Fruit fly (Drosophila melanogaster) whole organism, embryonic: Measurements from ENCODE around the gene CG1983.

Experiments
- Atf6 ChIP-seq: fragments of 200-800 bp; sonication (Bioruptor generic); IDR thresholded peaks from 2 replicates; pipeline ENCODE4 v1.3.6; 2022; ENCODE audit warnings: missing biosample characterization, missing genetic modification characterization
- Bteb2 ChIP-seq: fragments of 200-800 bp; sonication (Bioruptor generic); optimal IDR thresholded peaks from 2 replicates; lab custom pipeline; 2016; ENCODE audit warnings: missing biosample characterization, missing genetic modification characterization
- C15 ChIP-seq: fragments of 200-800 bp; sonication (Bioruptor generic); IDR thresholded peaks from 3 replicates; pipeline ENCODE4 v1.3.6; 2022; ENCODE audit warnings: missing biosample characterization, missing genetic modification characterization
- CG10959 ChIP-seq: fragments of 200-800 bp; sonication (Bioruptor generic); IDR thresholded peaks from 2 replicates; pipeline ENCODE4 v1.3.6; 2022; ENCODE audit warnings: missing biosample characterization, missing genetic modification characterization
- CG13424 ChIP-seq: fragments of 200-800 bp; sonication (Bioruptor generic); optimal IDR thresholded peaks from 2 replicates; lab custom pipeline; 2019; ENCODE audit warnings: missing biosample characterization, mild to moderate bottlenecking, missing genetic modification characterization, moderate library complexity
- CG14441 ChIP-seq: fragments of 200-800 bp; sonication (Bioruptor generic); IDR thresholded peaks from 2 replicates; pipeline ENCODE4 v1.3.6; 2022; ENCODE audit warnings: missing biosample characterization, missing genetic modification characterization
- CG14667 ChIP-seq: fragments of 200-800 bp; sonication (Bioruptor generic); IDR thresholded peaks from 2 replicates; pipeline ENCODE4 v1.3.6; 2022; ENCODE audit warnings: missing biosample characterization, missing genetic modification characterization
- CG15269 ChIP-seq: fragments of 200-800 bp; sonication (Bioruptor generic); optimal IDR thresholded peaks from 2 replicates; lab custom pipeline; 2018; ENCODE audit warnings: missing biosample characterization, mild to moderate bottlenecking, missing genetic modification characterization, moderate library complexity
- CG2199 ChIP-seq: fragments of 200-800 bp; sonication (Bioruptor generic); IDR thresholded peaks from 3 replicates; pipeline ENCODE4 v1.3.6; 2022; ENCODE audit warnings: missing biosample characterization, missing genetic modification characterization
- CG3065 ChIP-seq: fragments of 200-800 bp; sonication (Bioruptor generic); optimal IDR thresholded peaks from 2 replicates; lab custom pipeline; 2016; ENCODE audit warnings: missing biosample characterization, missing genetic modification characterization
- CG34376 ChIP-seq: fragments of 200-800 bp; sonication (Bioruptor generic); optimal IDR thresholded peaks from 2 replicates; lab custom pipeline; 2018; ENCODE audit warnings: missing biosample characterization, mild to moderate bottlenecking, missing genetic modification characterization
- CG4328 ChIP-seq: fragments of 200-800 bp; sonication (Bioruptor generic); optimal IDR thresholded peaks from 3 replicates; lab custom pipeline; 2017; ENCODE audit warnings: missing biosample characterization, missing genetic modification reagents, missing genetic modification characterization
- CG4360 ChIP-seq: fragments of 200-800 bp; sonication (Bioruptor generic); IDR thresholded peaks from 2 replicates; pipeline ENCODE4 v1.3.6; 2022; ENCODE audit warnings: missing biosample characterization, missing genetic modification characterization
- CG5180 ChIP-seq: fragments of 200-800 bp; sonication (Bioruptor generic); optimal IDR thresholded peaks from 3 replicates; lab custom pipeline; 2017; ENCODE audit warnings: missing biosample characterization, missing genetic modification characterization, mild to moderate bottlenecking, moderate library complexity, missing genetic modification reagents
- CG5953 ChIP-seq: fragments of 200-800 bp; sonication (Bioruptor generic); IDR thresholded peaks from 2 replicates; pipeline ENCODE4 v1.3.6; 2022; ENCODE audit warnings: missing biosample characterization, missing genetic modification characterization
- CG7357 ChIP-seq: fragments of 200-800 bp; sonication (Bioruptor generic); IDR thresholded peaks from 3 replicates; pipeline ENCODE4 v1.3.6; 2022; ENCODE audit warnings: missing biosample characterization, missing genetic modification characterization
- D ChIP-seq, 2 experiments: fragments of 200-800 bp in 1 of 2; fragments of >200 bp in 1 of 2; sonication (Bioruptor generic) in 1 of 2; optimal IDR thresholded peaks; 2 replicates in 1 of 2; 3 replicates in 1 of 2; lab custom pipeline; 2017; ENCODE audit warnings: mild to moderate bottlenecking in 1 of 2, missing biosample characterization in 1 of 2, missing genetic modification characterization in 1 of 2, missing genetic modification reagents in 1 of 2
- D19A ChIP-seq: fragments of 200-800 bp; optimal IDR thresholded peaks from 3 replicates; lab custom pipeline; 2019; ENCODE audit warnings: missing biosample characterization, mild to moderate bottlenecking, missing genetic modification characterization, moderate library complexity
- Elba2 ChIP-seq: fragments of 200-800 bp; sonication (Bioruptor generic); optimal IDR thresholded peaks from 3 replicates; lab custom pipeline; 2016; ENCODE audit warnings: missing biosample characterization, missing genetic modification characterization
- GATAe ChIP-seq: fragments of 200-800 bp; sonication (Bioruptor generic); conservative IDR thresholded peaks from 2 replicates; pipeline ENCODE4 v1.3.6; 2022; ENCODE audit warnings: missing biosample characterization, missing genetic modification characterization
- HLH4C ChIP-seq: fragments of 200-800 bp; sonication (Bioruptor generic); IDR thresholded peaks from 3 replicates; pipeline ENCODE4 v1.3.6; 2022; ENCODE audit warnings: missing biosample characterization, missing genetic modification characterization; ENCODE audit not compliant: partially characterized antibody
- HmgZ ChIP-seq: fragments of 200-800 bp; sonication (Bioruptor generic); optimal IDR thresholded peaks from 2 replicates; lab custom pipeline; 2018; ENCODE audit warnings: missing biosample characterization, mild to moderate bottlenecking, missing genetic modification characterization
- Med ChIP-seq: fragments of 200-800 bp; sonication (Bioruptor generic); peaks from one replicate; lab custom pipeline; 2016; ENCODE audit warnings: missing biosample characterization, missing genetic modification characterization, mild to moderate bottlenecking, inconsistent platforms, moderate library complexity
- Oli ChIP-seq: fragments of 200-800 bp; sonication (Bioruptor generic); optimal IDR thresholded peaks from 2 replicates; lab custom pipeline; 2018; ENCODE audit warnings: missing biosample characterization, mild to moderate bottlenecking, missing genetic modification characterization, moderate library complexity
- Pdp1 ChIP-seq, 2 experiments: fragments of 200-800 bp; sonication (Bioruptor generic); optimal IDR thresholded peaks; 3 replicates each; lab custom pipeline; 2016; ENCODE audit warnings: missing biosample characterization in 2 of 2, missing genetic modification characterization in 2 of 2, mild to moderate bottlenecking in 1 of 2, moderate library complexity in 1 of 2
- Poxn ChIP-seq: fragments of 200-800 bp; sonication (Bioruptor generic); IDR thresholded peaks from 2 replicates; pipeline ENCODE4 v1.3.6; 2022; ENCODE audit warnings: missing biosample characterization, missing genetic modification characterization
- Sry-β ChIP-seq: fragments of 200-800 bp; sonication (Bioruptor generic); optimal IDR thresholded peaks from 2 replicates; lab custom pipeline; 2018; ENCODE audit warnings: missing biosample characterization, mild to moderate bottlenecking, missing genetic modification characterization, moderate library complexity
- Tbp ChIP-seq: fragments of >200 bp; optimal IDR thresholded peaks from 2 replicates; lab custom pipeline; 2018; ENCODE audit warnings: missing biosample characterization, missing genetic modification characterization
- Trl ChIP-seq, 3 experiments: fragments of >200 bp in 2 of 3; fragments of 200-800 bp in 1 of 3; sonication (Bioruptor generic) in 1 of 3; optimal IDR thresholded peaks; 2 replicates in 1 of 3; 3 replicates in 2 of 3; lab custom pipeline; 2016 to 2017; ENCODE audit warnings: missing biosample characterization in 1 of 3, missing genetic modification characterization in 1 of 3
- ab ChIP-seq: fragments of 200-800 bp; sonication (Bioruptor generic); optimal IDR thresholded peaks from 2 replicates; lab custom pipeline; 2016; ENCODE audit warnings: missing biosample characterization, missing genetic modification characterization
- al ChIP-seq: fragments of 200-800 bp; sonication (Bioruptor generic); IDR thresholded peaks from 2 replicates; pipeline ENCODE4 v1.3.6; 2022; ENCODE audit warnings: missing biosample characterization, missing genetic modification characterization
- bcd ChIP-seq: fragments of 200-800 bp; sonication (Bioruptor generic); optimal IDR thresholded peaks from 2 replicates; lab custom pipeline; 2017; ENCODE audit warnings: missing biosample characterization, mild to moderate bottlenecking, missing genetic modification characterization
- croc ChIP-seq: fragments of 200-800 bp; sonication (Bioruptor generic); conservative IDR thresholded peaks from 3 replicates; pipeline ENCODE4 v1.3.6; 2022; ENCODE audit warnings: missing biosample characterization, missing genetic modification characterization
- crol ChIP-seq: fragments of 200-800 bp; sonication (Bioruptor generic); IDR thresholded peaks from 2 replicates; pipeline ENCODE4 v1.3.6; 2022; ENCODE audit warnings: missing biosample characterization, missing genetic modification characterization
- crp ChIP-seq, 2 experiments: fragments of 200-800 bp; sonication (Bioruptor generic); optimal IDR thresholded peaks; 2 replicates in 1 of 2; 3 replicates in 1 of 2; lab custom pipeline; 2017; ENCODE audit warnings: missing biosample characterization in 2 of 2, missing genetic modification characterization in 2 of 2, mild to moderate bottlenecking in 1 of 2, moderate library complexity in 1 of 2
- dan ChIP-seq: fragments of 200-800 bp; sonication (Bioruptor generic); IDR thresholded peaks from 2 replicates; pipeline ENCODE4 v1.3.6; 2022; ENCODE audit warnings: missing biosample characterization, missing genetic modification characterization
- emc ChIP-seq: fragments of 200-800 bp; sonication (Bioruptor generic); optimal IDR thresholded peaks from 2 replicates; lab custom pipeline; 2016; ENCODE audit warnings: missing biosample characterization, missing genetic modification characterization
- exex ChIP-seq: fragments of 200-800 bp; sonication (Bioruptor generic); optimal IDR thresholded peaks from 4 replicates; lab custom pipeline; 2018; ENCODE audit warnings: missing biosample characterization, mild to moderate bottlenecking, missing genetic modification characterization, moderate library complexity
- grn ChIP-seq: fragments of 200-800 bp; sonication (Bioruptor generic); optimal IDR thresholded peaks from 3 replicates; lab custom pipeline; 2017; ENCODE audit warnings: missing biosample characterization, missing genetic modification characterization
- h ChIP-seq: fragments of >200 bp; optimal IDR thresholded peaks from 2 replicates; lab custom pipeline; 2017
- ind ChIP-seq: fragments of 200-800 bp; sonication (Bioruptor generic); optimal IDR thresholded peaks from 3 replicates; lab custom pipeline; 2016; ENCODE audit warnings: missing biosample characterization, missing genetic modification characterization
- kay ChIP-seq: fragments of 200-800 bp; sonication (Bioruptor generic); optimal IDR thresholded peaks from 2 replicates; lab custom pipeline; 2016; ENCODE audit warnings: missing biosample characterization, missing genetic modification characterization
- otp ChIP-seq: fragments of 200-800 bp; sonication (Bioruptor generic); IDR thresholded peaks from 3 replicates; pipeline ENCODE4, ENCODE4 v1.3.6; 2022; ENCODE audit warnings: missing biosample characterization, missing genetic modification characterization
- pan ChIP-seq, 4 experiments: fragments of >200 bp in 3 of 4; fragments of 200-800 bp in 1 of 4; sonication (Bioruptor generic) in 1 of 4; optimal IDR thresholded peaks in 3 of 4; IDR thresholded peaks in 1 of 4; 2 replicates each; pipeline versions ENCODE4 v1.3.6 to Lab custom; 2017 to 2022; ENCODE audit warnings: missing biosample characterization in 2 of 4, missing genetic modification characterization in 2 of 4, mixed read lengths in 1 of 4
- peb ChIP-seq: fragments of 200-800 bp; sonication (Bioruptor generic); IDR thresholded peaks from 2 replicates; pipeline ENCODE4 v1.3.6; 2022; ENCODE audit warnings: missing biosample characterization, missing genetic modification characterization
- sd ChIP-seq: fragments of 200-800 bp; sonication (Bioruptor generic); optimal IDR thresholded peaks from 3 replicates; lab custom pipeline; 2018; ENCODE audit warnings: missing biosample characterization, mild to moderate bottlenecking, missing genetic modification characterization, moderate library complexity
- sug ChIP-seq: fragments of 200-800 bp; optimal IDR thresholded peaks from 2 replicates; lab custom pipeline; 2019; ENCODE audit warnings: missing biosample characterization, mild to moderate bottlenecking, missing genetic modification characterization, moderate library complexity

Gene CG1983

DNA sequence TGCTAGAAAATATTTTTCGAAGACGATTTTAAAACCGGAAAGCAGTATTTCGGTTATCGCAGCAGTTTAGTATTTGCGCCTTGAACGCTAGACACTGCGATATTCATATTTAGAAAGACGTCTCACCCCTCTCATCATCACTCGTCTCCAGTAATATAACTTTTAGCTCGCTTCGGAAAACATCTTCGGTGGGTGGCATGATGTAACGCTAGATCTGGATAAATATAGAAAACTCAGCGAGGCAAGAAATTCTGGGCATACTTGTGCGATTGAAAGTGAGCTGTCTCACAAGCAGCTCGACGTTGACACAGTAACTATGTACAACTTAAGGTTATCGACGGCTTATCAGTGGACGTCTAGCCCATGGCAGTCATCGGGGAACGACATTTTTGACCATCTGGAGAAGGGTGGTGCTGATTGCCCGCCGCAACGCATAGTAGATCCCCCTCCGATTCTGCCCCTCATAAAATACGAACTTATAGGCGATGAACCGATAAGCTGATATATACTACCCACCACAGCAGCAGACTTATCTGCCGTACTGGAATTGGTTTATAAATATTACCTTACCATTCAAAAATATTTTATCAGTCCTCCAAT is 26.6 kb upstream of the CG1983 start:
- TF ChIP-seq CG7357 (GFP tag; lab: Robert Waterston, UW) (no peak), Elba2 (no peak), dan (GFP tag; lab: Robert Waterston, UW) (no peak), grn (GFP tag; lab: Kevin White, UChicago) (peak; percentile 94), CG3065 (GFP tag; lab: Kevin White, UChicago) (no peak), sug (tag; lab: Kevin White, UChicago) (peak; percentile 65), C15 (GFP tag; lab: Robert Waterston, UW) (no peak), Sry-β (GFP tag; lab: Kevin White, UChicago) (no peak), sd (tag; lab: Kevin White, UChicago) (peak; percentile 70), CG34376 (GFP tag; lab: Kevin White, UChicago) (peak; percentile 18), Bteb2 (GFP tag; lab: Kevin White, UChicago) (no peak), CG2199 (peak; percentile 68; the same call in 1 of the 3 replicates), GATAe (GFP tag; lab: Robert Waterston, UW) (peak; percentile 79), CG10959 (GFP tag; lab: Robert Waterston, UW) (no peak), pan (optimal IDR thresholded peaks at IDR 0.05; lab: Kevin White, UChicago) (no peak), pan (GFP tag; optimal IDR thresholded peaks at IDR 0.05 in 1 of 2, IDR thresholded peaks at IDR 0.05 in 1 of 2) (peak in 1 of 2 experiments; percentile 19), D19A (tag; lab: Kevin White, UChicago) (no peak), HmgZ (tag; lab: Kevin White, UChicago) (peak; percentile 16), HLH4C (GFP tag; lab: Robert Waterston, UW) (0 out of 3 replicates have a peak, but pooled peaks have one; percentile 8), CG14667 (no peak), Pdp1 (GFP tag; optimal IDR thresholded peaks at IDR 0.05; lab: Kevin White, UChicago) (peak in 1 of 2 experiments; percentile 67), Med (GFP tag; lab: Kevin White, UChicago) (peak; percentile 79), crp (GFP tag; optimal IDR thresholded peaks at IDR 0.05; lab: Kevin White, UChicago) (no peak), exex (tag; lab: Kevin White, UChicago) (peak; percentile 35), Oli (no peak), Trl (optimal IDR thresholded peaks at IDR 0.05; lab: Kevin White, UChicago) (peak in 1 of 2 experiments; percentile 51), Trl (GFP tag; optimal IDR thresholded peaks at IDR 0.05; lab: Kevin White, UChicago) (no peak), Atf6 (GFP tag; lab: Robert Waterston, UW) (0 out of 2 replicates have a peak, but pooled peaks have one; percentile 10), CG5953 (GFP tag; lab: Robert Waterston, UW) (0 out of 2 replicates have a peak, but pooled peaks have one; percentile 11), CG15269 (no peak), emc (GFP tag; lab: Kevin White, UChicago) (no peak), CG4360 (GFP tag; lab: Robert Waterston, UW) (0 out of 2 replicates have a peak, but pooled peaks have one; percentile 7), CG5180 (GFP tag; lab: Kevin White, UChicago) (peak; percentile 33), ab (no peak), crol (GFP tag; lab: Robert Waterston, UW) (peak; percentile 45; the same call in 1 of the 2 replicates)

DNA sequence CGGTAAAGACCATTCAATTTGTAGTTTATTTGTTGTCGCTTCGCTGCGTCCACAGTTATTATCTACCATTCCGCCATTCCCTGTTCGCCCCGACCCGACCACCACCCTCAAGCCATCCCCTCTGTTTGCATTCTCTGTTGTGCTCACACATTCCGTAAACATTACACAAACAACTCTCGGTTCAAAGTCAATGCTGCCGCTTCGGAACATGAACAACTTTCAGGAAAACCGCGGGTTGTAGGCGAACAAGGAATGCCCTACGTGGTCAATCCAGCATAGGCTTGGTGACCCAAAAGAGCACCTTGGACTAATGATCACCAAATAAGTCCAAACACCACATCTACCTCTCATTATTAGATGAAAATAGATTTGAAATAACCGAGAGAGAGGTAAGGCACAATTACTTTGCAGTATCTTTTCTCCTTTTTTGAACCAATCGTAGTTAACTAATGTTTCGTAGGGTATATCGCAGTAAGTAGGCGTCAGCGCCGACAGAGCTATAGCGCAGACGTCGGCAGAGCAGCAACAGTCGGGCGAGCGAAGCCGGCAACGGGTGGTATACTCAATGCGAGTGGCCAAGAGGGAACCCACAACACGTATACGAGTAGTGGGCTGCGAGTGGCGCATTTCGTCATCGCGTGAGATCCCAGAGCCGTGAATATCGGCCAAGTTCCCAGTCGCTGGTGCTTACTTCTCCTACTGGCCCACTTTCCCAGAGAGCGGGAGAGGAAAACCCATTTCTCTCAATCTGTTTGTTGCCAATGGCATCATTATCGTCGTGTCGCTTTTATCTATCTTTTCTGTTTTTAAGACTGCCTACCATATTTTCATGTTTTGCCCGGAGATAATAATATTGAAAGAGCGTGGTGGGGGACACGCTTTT is 25.8 kb upstream of the CG1983 start:
- no peak for TF ChIP-seq h (lab: Kevin White, UChicago)
- no peak for TF ChIP-seq D (optimal IDR thresholded peaks at IDR 0.05; lab: Kevin White, UChicago)
- peak; percentile 97 for TF ChIP-seq D (GFP tag; optimal IDR thresholded peaks at IDR 0.05; lab: Kevin White, UChicago)
- peak; percentile 99 for TF ChIP-seq ind (GFP tag; lab: Kevin White, UChicago)
- TF ChIP-seq kay: peak; percentile 90
- peak; percentile 74; the same call in 1 of the 2 replicates for TF ChIP-seq Poxn
- TF ChIP-seq Atf6 (GFP tag; lab: Robert Waterston, UW): peak; percentile 98
- TF ChIP-seq al: peak; percentile 90
- peak; percentile 91 for TF ChIP-seq croc
- TF ChIP-seq peb: peak; percentile 83; the same call in 1 of the 2 replicates
- peak; percentile 90 for TF ChIP-seq CG13424 (tag; lab: Kevin White, UChicago)
- peak; percentile 90 for TF ChIP-seq CG4328 (GFP tag; lab: Kevin White, UChicago)
- peak; percentile 97 for TF ChIP-seq otp (GFP tag; lab: Robert Waterston, UW)
- TF ChIP-seq Tbp (GFP tag; lab: Kevin White, UChicago): no peak
- peak; percentile 98 for TF ChIP-seq bcd
- TF ChIP-seq CG14441 (GFP tag; lab: Robert Waterston, UW): peak; percentile 92
